Fruit fly (Drosophila melanogaster): ENCODE results near the gene Sytbeta.

The Sytbeta gene

dm6 chr3L:14968553-14968952 is 96.2 kb downstream of the Sytbeta start:
- TF ChIP-seq h (optimal IDR thresholded peaks at IDR 0.05), result no peak
- no peak for TF ChIP-seq Sin3A (optimal IDR thresholded peaks at IDR 0.05)
- no peak for TF ChIP-seq insv (optimal IDR thresholded peaks at IDR 0.05)
- TF ChIP-seq ttk (optimal IDR thresholded peaks at IDR 0.05), result no peak
- TF ChIP-seq Myc (optimal IDR thresholded peaks at IDR 0.05), result no peak
- TF ChIP-seq psq (optimal IDR thresholded peaks at IDR 0.05), result no peak

- TF ChIP-seq psq (optimal IDR thresholded peaks at IDR 0.05), result no peak
- TF ChIP-seq Myc (optimal IDR thresholded peaks at IDR 0.05), result no peak
- no peak for TF ChIP-seq Sin3A (optimal IDR thresholded peaks at IDR 0.05)
- no peak for TF ChIP-seq h (optimal IDR thresholded peaks at IDR 0.05)
- no peak for TF ChIP-seq ttk (optimal IDR thresholded peaks at IDR 0.05)
- no peak for TF ChIP-seq insv (optimal IDR thresholded peaks at IDR 0.05)
Measured at dm6 chr3L:14967691-14968538, 96.9 kb downstream of the Sytbeta start.

- TF ChIP-seq Sin3A (optimal IDR thresholded peaks at IDR 0.05), result no peak
- TF ChIP-seq Myc (optimal IDR thresholded peaks at IDR 0.05), result no peak
- no peak for TF ChIP-seq ttk (optimal IDR thresholded peaks at IDR 0.05)
- TF ChIP-seq h (optimal IDR thresholded peaks at IDR 0.05), result no peak
- TF ChIP-seq insv (optimal IDR thresholded peaks at IDR 0.05), result no peak
- TF ChIP-seq psq (optimal IDR thresholded peaks at IDR 0.05), result no peak
Measured at dm6 chr3L:14966199-14966858, 98.4 kb downstream of the Sytbeta start.

- TF ChIP-seq h (optimal IDR thresholded peaks at IDR 0.05), result no peak
- TF ChIP-seq Sin3A (optimal IDR thresholded peaks at IDR 0.05), result no peak
- no peak for TF ChIP-seq insv (optimal IDR thresholded peaks at IDR 0.05)
- no peak for TF ChIP-seq psq (optimal IDR thresholded peaks at IDR 0.05)
- no peak for TF ChIP-seq ttk (optimal IDR thresholded peaks at IDR 0.05)
- TF ChIP-seq Myc (optimal IDR thresholded peaks at IDR 0.05), result no peak
Measured at dm6 chr3L:14964862-14965261, 99.9 kb downstream of the Sytbeta start.

Data from Kc167 (cell line).